Fruit fly (Drosophila melanogaster): Measurements from ENCODE around the gene eIF3l.

DNA sequence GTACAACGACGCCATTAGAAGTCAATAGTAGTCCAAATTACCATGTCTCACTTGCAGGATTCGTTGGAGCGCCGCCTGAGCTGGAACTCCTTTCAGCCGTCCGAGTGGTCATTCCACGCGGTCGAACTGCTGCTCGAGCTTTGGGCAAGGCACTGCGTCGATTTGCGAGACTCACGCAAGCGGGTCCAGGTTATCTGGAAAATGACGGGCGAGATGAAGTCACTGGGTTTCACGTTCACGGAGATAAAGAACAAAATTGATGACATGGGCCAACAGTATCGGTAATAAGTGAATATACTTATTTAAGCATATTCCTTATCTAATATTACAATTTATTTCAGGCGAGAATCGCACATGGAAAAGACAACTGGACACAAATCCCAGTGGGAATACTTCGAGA, 27.3 kb downstream of the eIF3l start:
- TF ChIP-seq Hr78 (GFP tag; optimal IDR thresholded peaks at IDR 0.05) (no peak), lola (GFP tag; optimal IDR thresholded peaks at IDR 0.05) (no peak), psq (GFP tag; optimal IDR thresholded peaks at IDR 0.05) (no peak), Dif (GFP tag; optimal IDR thresholded peaks at IDR 0.05; ENCODE audit: partially characterized antibody) (no peak), Vsx2 (GFP tag; optimal IDR thresholded peaks at IDR 0.05; ENCODE audit: partially characterized antibody) (no peak), dsf (GFP tag; optimal IDR thresholded peaks at IDR 0.05; ENCODE audit: borderline replicate concordance) (no peak), Abd-B (GFP tag; optimal IDR thresholded peaks at IDR 0.05) (no peak), Sp1 (GFP tag; optimal IDR thresholded peaks at IDR 0.05) (no peak)
